Fruit fly (Drosophila melanogaster) whole organism: Measurements from ENCODE around the gene Eip75B.

Source experiments
- Dll ChIP-seq: fragments of >200 bp; optimal IDR thresholded peaks from 2 replicates; lab custom pipeline; 2017
- EcR ChIP-seq, 2 experiments: fragments of >200 bp; optimal IDR thresholded peaks; 2 replicates each; lab custom pipeline; 2017; ENCODE audit warnings: missing biosample characterization in 2 of 2, missing genetic modification characterization in 2 of 2, missing genetic modification reagents in 2 of 2
- pan ChIP-seq: fragments of >200 bp; optimal IDR thresholded peaks from 2 replicates; lab custom pipeline; 2017
- psq ChIP-seq: fragments of >200 bp; optimal IDR thresholded peaks from 2 replicates; lab custom pipeline; 2017

DNA sequence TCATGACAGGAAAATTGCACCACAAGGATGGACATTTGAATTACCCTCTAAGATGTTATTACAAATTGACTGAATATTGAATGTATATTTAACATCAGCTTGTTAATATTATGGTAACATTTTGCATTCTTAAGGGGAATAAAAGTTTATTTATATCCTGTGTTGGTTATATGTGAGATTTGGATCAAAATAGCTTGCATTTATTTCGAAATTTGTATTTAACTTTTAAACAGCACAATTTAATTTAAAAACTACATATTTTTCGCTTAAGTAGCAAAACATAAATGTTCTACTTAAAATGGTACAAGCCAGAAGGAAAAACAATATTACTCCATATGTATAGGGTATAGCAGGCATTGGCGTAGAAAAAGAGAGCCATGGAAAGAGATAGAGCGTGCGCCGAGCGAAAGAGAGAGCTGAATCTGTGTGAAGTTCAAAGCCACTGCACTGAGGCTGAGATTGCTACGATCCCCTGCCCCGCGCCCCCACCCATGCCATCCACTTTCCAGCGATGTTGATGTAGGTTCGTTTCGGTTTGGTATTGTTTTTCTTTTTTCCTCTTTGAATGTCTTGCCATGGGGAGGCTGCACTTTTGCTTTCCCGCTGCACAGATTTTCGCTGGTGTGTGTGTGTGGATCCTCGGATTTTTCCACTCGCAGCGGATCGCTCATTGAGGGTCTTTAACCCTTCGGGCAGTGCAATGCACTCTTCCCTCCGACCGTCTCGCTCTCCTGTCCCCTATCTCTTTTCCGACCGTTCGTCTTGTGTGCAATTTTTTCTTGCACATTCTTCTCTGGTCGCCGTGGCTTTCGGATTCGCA, 59.2 kb downstream of the Eip75B start:
- TF ChIP-seq Dll (lab: Kevin White, UChicago) = no peak
- TF ChIP-seq psq (lab: Kevin White, UChicago) = no peak
- TF ChIP-seq EcR (GFP tag; optimal IDR thresholded peaks at IDR 0.05; lab: Kevin White, UChicago) = peak; percentile 97 to 100
- TF ChIP-seq pan = peak; percentile 60
